Fruit fly (Drosophila melanogaster) whole organism, embryonic: Measurements from ENCODE around the gene CG2617.
A peak's percentile ranks its signal among the peaks of the same experiment; 100 is the strongest.

Source experiments
- CG10431 ChIP-seq: fragments of 200-800 bp; sonication (Bioruptor generic); optimal IDR thresholded peaks from 3 replicates; lab custom pipeline; 2018; ENCODE audit warnings: missing biosample characterization, mild to moderate bottlenecking, missing genetic modification characterization
- CG12299 ChIP-seq: fragments of 200-800 bp; sonication (Bioruptor generic); optimal IDR thresholded peaks from 2 replicates; lab custom pipeline; 2018; ENCODE audit warnings: missing biosample characterization, mild to moderate bottlenecking, missing genetic modification characterization
- CG5245 ChIP-seq: fragments of 200-800 bp; sonication (Bioruptor generic); optimal IDR thresholded peaks from 3 replicates; lab custom pipeline; 2016; ENCODE audit warnings: missing biosample characterization, missing genetic modification characterization
- CG6813 ChIP-seq: fragments of 200-800 bp; sonication (Bioruptor generic); optimal IDR thresholded peaks from 2 replicates; lab custom pipeline; 2017; ENCODE audit warnings: missing biosample characterization, missing genetic modification characterization, mild to moderate bottlenecking, moderate library complexity, missing genetic modification reagents
- Elba2 ChIP-seq: fragments of 200-800 bp; sonication (Bioruptor generic); optimal IDR thresholded peaks from 3 replicates; lab custom pipeline; 2016; ENCODE audit warnings: missing biosample characterization, missing genetic modification characterization
- Lhr ChIP-seq: fragments of 200-800 bp; sonication (Bioruptor generic); optimal IDR thresholded peaks from 3 replicates; lab custom pipeline; 2017; ENCODE audit warnings: mild to moderate bottlenecking, missing biosample characterization, missing genetic modification reagents, missing genetic modification characterization
- MESR4 ChIP-seq: fragments of 200-800 bp; sonication (Bioruptor generic); optimal IDR thresholded peaks from 2 replicates; lab custom pipeline; 2018; ENCODE audit warnings: missing biosample characterization, mild to moderate bottlenecking, missing genetic modification characterization, moderate library complexity
- da ChIP-seq: fragments of 200-800 bp; sonication (Bioruptor generic); optimal IDR thresholded peaks from 2 replicates; lab custom pipeline; 2016; ENCODE audit warnings: missing biosample characterization, missing genetic modification characterization
- esg ChIP-seq: fragments of 200-800 bp; sonication (Bioruptor generic); conservative IDR thresholded peaks from 2 replicates; pipeline ENCODE4 v1.3.6; 2022; ENCODE audit warnings: missing biosample characterization, missing genetic modification characterization
- lov ChIP-seq, 2 experiments: fragments of 200-800 bp in 1 of 2; fragments of >200 bp in 1 of 2; sonication (Bioruptor generic) in 1 of 2; IDR thresholded peaks in 1 of 2; optimal IDR thresholded peaks in 1 of 2; 2 replicates in 1 of 2; 3 replicates in 1 of 2; pipeline versions ENCODE4 v1.3.6 to Lab custom; 2017 to 2022; ENCODE audit warnings: missing biosample characterization in 1 of 2, missing genetic modification characterization in 1 of 2
- odd ChIP-seq: fragments of 200-800 bp; sonication (Bioruptor generic); optimal IDR thresholded peaks from 2 replicates; lab custom pipeline; 2017; ENCODE audit warnings: missing biosample characterization, mild to moderate bottlenecking, missing genetic modification characterization
- sc ChIP-seq, 3 experiments: fragments of >200 bp in 2 of 3; fragments of 200-800 bp in 1 of 3; sonication (Bioruptor generic) in 1 of 3; optimal IDR thresholded peaks; 2 replicates in 2 of 3; 3 replicates in 1 of 3; lab custom pipeline; 2017; ENCODE audit warnings: mild to moderate bottlenecking in 1 of 3, missing biosample characterization in 1 of 3, missing genetic modification characterization in 1 of 3, missing genetic modification reagents in 1 of 3
- twi ChIP-seq: fragments of 200-800 bp; optimal IDR thresholded peaks from 2 replicates; lab custom pipeline; 2019; ENCODE audit warnings: missing biosample characterization, mild to moderate bottlenecking, missing genetic modification characterization, moderate library complexity

DNA sequence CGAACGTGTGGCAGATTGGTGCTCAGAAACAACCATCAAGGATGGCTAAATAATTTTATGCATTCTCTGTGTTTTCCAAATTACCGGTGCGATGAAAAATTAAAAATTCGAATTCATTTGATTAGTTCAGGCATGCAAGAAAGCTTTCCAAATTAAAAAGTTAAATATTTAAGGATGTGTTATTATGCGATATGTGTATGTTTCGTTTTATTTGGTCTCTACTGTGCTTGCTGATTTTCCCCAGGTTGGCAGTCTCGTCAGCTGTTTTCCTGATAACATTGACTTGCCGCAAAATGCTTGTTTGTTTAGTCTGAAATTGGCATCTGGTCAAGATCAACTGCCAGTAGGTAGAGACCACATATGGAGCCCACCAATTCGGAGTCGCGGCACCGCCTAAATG is 32.3 kb upstream of the CG2617 start, which contains the start of gene CG2611:
- TF ChIP-seq MESR4 (GFP tag; lab: Kevin White, UChicago) (peak; percentile 29), odd (GFP tag; lab: Kevin White, UChicago) (no peak), twi (peak; percentile 13), lov (optimal IDR thresholded peaks at IDR 0.05; lab: Kevin White, UChicago) (no peak), lov (GFP tag; IDR thresholded peaks at IDR 0.05; lab: Robert Waterston, UW) (no peak), esg (GFP tag; lab: Robert Waterston, UW) (no peak), Lhr (no peak), da (GFP tag; lab: Kevin White, UChicago) (peak; percentile 7), sc (optimal IDR thresholded peaks at IDR 0.05; lab: Kevin White, UChicago) (no peak), sc (GFP tag; optimal IDR thresholded peaks at IDR 0.05; lab: Kevin White, UChicago) (no peak), CG10431 (no peak), Elba2 (GFP tag; lab: Kevin White, UChicago) (no peak), CG6813 (GFP tag; lab: Kevin White, UChicago) (no peak), CG12299 (tag; lab: Kevin White, UChicago) (no peak), CG5245 (GFP tag; lab: Kevin White, UChicago) (no peak)
